Fruit fly (Drosophila melanogaster) whole organism, prepupa: ENCODE measurements around the gene ninaB.

Experiments used
- CG16779 ChIP-seq: fragments of 200-800 bp; sonication (Bioruptor generic); optimal IDR thresholded peaks from 3 replicates; lab custom pipeline; 2017; ENCODE audit warnings: missing biosample characterization, mild to moderate bottlenecking, missing genetic modification characterization
- CG3032 ChIP-seq: fragments of 200-800 bp; optimal IDR thresholded peaks from 2 replicates; lab custom pipeline; 2019; ENCODE audit warnings: missing biosample characterization, mild to moderate bottlenecking, missing genetic modification characterization, moderate library complexity
- CG6854 ChIP-seq: fragments of 200-800 bp; sonication (Bioruptor generic); optimal IDR thresholded peaks from 2 replicates; lab custom pipeline; 2017; ENCODE audit warnings: missing biosample characterization, mild to moderate bottlenecking, missing genetic modification characterization
- CG8119 ChIP-seq: fragments of 200-800 bp; sonication (Bioruptor generic); IDR thresholded peaks from 3 replicates; pipeline ENCODE4 v1.3.6; 2022; ENCODE audit warnings: missing biosample characterization, missing genetic modification characterization
- CG9139 ChIP-seq: fragments of 200-800 bp; sonication (Bioruptor generic); optimal IDR thresholded peaks from 3 replicates; lab custom pipeline; 2017; ENCODE audit warnings: missing biosample characterization, mild to moderate bottlenecking, missing genetic modification characterization

- TF ChIP-seq CG16779 (tag; lab: Kevin White, UChicago) (no peak), CG3032 (tag; lab: Kevin White, UChicago) (no peak), CG8119 (GFP tag; lab: Robert Waterston, UW) (no peak), CG9139 (GFP tag; lab: Kevin White, UChicago) (no peak), CG6854 (no peak)
Observed at dm6 chr3R:13693753-13694152, 6.6 kb upstream of the ninaB start, which contains the start of gene CG14367.
